Fruit fly (Drosophila melanogaster): ENCODE measurements around the gene CG9123.

CG9123 gene

dm6 chrX:15344473-15345331 lies 2.8 kb upstream of the CG9123 start, which contains the start of the genes CG12608 and Prp5 (continued):
- peak; percentile 31 for TF ChIP-seq pzg (GFP tag; optimal IDR thresholded peaks at IDR 0.05)
- no peak for TF ChIP-seq gcm (GFP tag; optimal IDR thresholded peaks at IDR 0.05)
- peak; percentile 62 for TF ChIP-seq Med (GFP tag)
- TF ChIP-seq Vsx1 (GFP tag; optimal IDR thresholded peaks at IDR 0.05) = no peak

dm6 chrX:15335845-15336453 lies 6.0 kb downstream of the CG9123 start:
- no peak for TF ChIP-seq NC2β (GFP tag; optimal IDR thresholded peaks at IDR 0.05)
- peak; percentile 39 for TF ChIP-seq CG34376 (GFP tag; optimal IDR thresholded peaks at IDR 0.05)
- no peak for TF ChIP-seq psq (GFP tag; optimal IDR thresholded peaks at IDR 0.05)
- TF ChIP-seq en (GFP tag; optimal IDR thresholded peaks at IDR 0.05) = no peak
- TF ChIP-seq CG11093 (GFP tag; IDR thresholded peaks at IDR 0.05) = no peak
- no peak for TF ChIP-seq Xbp1 (GFP tag; optimal IDR thresholded peaks at IDR 0.05)
- TF ChIP-seq CG30403 (GFP tag; optimal IDR thresholded peaks at IDR 0.05) = no peak
- no peak for TF ChIP-seq CG30020 (tag; optimal IDR thresholded peaks at IDR 0.05)
- no peak for TF ChIP-seq CG4820 (GFP tag; optimal IDR thresholded peaks at IDR 0.05)
- no peak for TF ChIP-seq Kr (GFP tag; optimal IDR thresholded peaks at IDR 0.05)
- no peak for TF ChIP-seq H2.0 (GFP tag; IDR thresholded peaks at IDR 0.05)
- TF ChIP-seq CG15269 (tag; optimal IDR thresholded peaks at IDR 0.05) = no peak
- TF ChIP-seq mirr (GFP tag; optimal IDR thresholded peaks at IDR 0.05) = peak; percentile 5
- peak in 1 of 2 experiments; percentile 36 for TF ChIP-seq Pdp1 (GFP tag; optimal IDR thresholded peaks at IDR 0.05)
- TF ChIP-seq CG6813 (GFP tag; optimal IDR thresholded peaks at IDR 0.05) = no peak
- no peak for TF ChIP-seq bigmax (GFP tag; optimal IDR thresholded peaks at IDR 0.05)
- peak; percentile 12 for TF ChIP-seq CG10274 (GFP tag; optimal IDR thresholded peaks at IDR 0.05)
- no peak for TF ChIP-seq unc-4 (GFP tag; IDR thresholded peaks at IDR 0.05; ENCODE audit: partially characterized antibody)
- TF ChIP-seq Dad (GFP tag; optimal IDR thresholded peaks at IDR 0.05) = no peak
- no peak for TF ChIP-seq CkIIα-i1 (GFP tag; IDR thresholded peaks at IDR 0.05)
- TF ChIP-seq Doc3 (GFP tag; IDR thresholded peaks at IDR 0.05; ENCODE audit: partially characterized antibody) = no peak
- peak; percentile 25 for TF ChIP-seq CG13296 (GFP tag; optimal IDR thresholded peaks at IDR 0.05)
- no peak for TF ChIP-seq pzg (GFP tag; optimal IDR thresholded peaks at IDR 0.05)
- TF ChIP-seq CG31441 (GFP tag; IDR thresholded peaks at IDR 0.05) = no peak
- TF ChIP-seq fd3F (GFP tag; optimal IDR thresholded peaks at IDR 0.05) = no peak
- TF ChIP-seq Oli (tag; optimal IDR thresholded peaks at IDR 0.05) = no peak
- no peak for TF ChIP-seq CG13775 (GFP tag; optimal IDR thresholded peaks at IDR 0.05)
- peak; percentile 73 for TF ChIP-seq exex (tag; optimal IDR thresholded peaks at IDR 0.05)
- TF ChIP-seq CG4328 (GFP tag; optimal IDR thresholded peaks at IDR 0.05) = no peak
- TF ChIP-seq Atf6 (GFP tag; IDR thresholded peaks at IDR 0.05) = no peak
- no peak for TF ChIP-seq Hsf (GFP tag; optimal IDR thresholded peaks at IDR 0.05)
- no peak for TF ChIP-seq CG15073 (GFP tag; optimal IDR thresholded peaks at IDR 0.05)
- TF ChIP-seq stc (GFP tag; IDR thresholded peaks at IDR 0.05) = no peak
- no peak for TF ChIP-seq seq (GFP tag; IDR thresholded peaks at IDR 0.05)
- TF ChIP-seq so (GFP tag; IDR thresholded peaks at IDR 0.05) = no peak
- TF ChIP-seq CG6689 (GFP tag; IDR thresholded peaks at IDR 0.05) = no peak
- TF ChIP-seq CG2889 (GFP tag; IDR thresholded peaks at IDR 0.05) = no peak
- no peak for TF ChIP-seq Blimp-1 (GFP tag; optimal IDR thresholded peaks at IDR 0.05)
- TF ChIP-seq CG17568 (GFP tag; optimal IDR thresholded peaks at IDR 0.05) = no peak
- no peak for TF ChIP-seq dimm (GFP tag; IDR thresholded peaks at IDR 0.05)
- TF ChIP-seq toy (GFP tag; IDR thresholded peaks at IDR 0.05) = no peak
- TF ChIP-seq sug (tag; optimal IDR thresholded peaks at IDR 0.05) = peak; percentile 44
- TF ChIP-seq pnt (GFP tag; optimal IDR thresholded peaks at IDR 0.05) = no peak
- no peak for TF ChIP-seq CG30431 (GFP tag; optimal IDR thresholded peaks at IDR 0.05)

All from whole organism, embryonic.